Worm (Caenorhabditis elegans): ENCODE data around the gene srw-44.
"Not testable (repeated sequence)": the region's sequence is repeated elsewhere in the genome, so short reads cannot be mapped to it uniquely, and the experiment has no call there.

srw-44 gene

ce11 chrV:16649200-16649599 is 30.9 kb upstream of the srw-44 start, which contains the start of gene W06G6.11:
Gene W06G6.11 (minus strand): TSS chrV:16649300.
- TF ChIP-seq elt-4, ceh-34, zip-5 (tag; optimal IDR thresholded peaks at IDR 0.05): not testable (repeated sequence)

- TF ChIP-seq ceh-22, C08G9.2, pqm-1 (tag; optimal IDR thresholded peaks at IDR 0.05): not testable (repeated sequence)
These were observed 25.8 kb upstream of the srw-44 start, which contains the start of gene W06G6.15 for ce11 chrV:16654242-16654641. Gene W06G6.15 (plus strand): TSS chrV:16654542.

- TF ChIP-seq syd-9, nfya-1, unc-86 (tag; optimal IDR thresholded peaks at IDR 0.05): not testable (repeated sequence)
These were observed 19.3 kb upstream of the srw-44 start, which contains the start of gene Y70C5B.2 for ce11 chrV:16660816-16661215. Gene Y70C5B.2 (minus strand): TSS chrV:16660916.

- no peak for TF ChIP-seq ceh-30 (tag; optimal IDR thresholded peaks at IDR 0.05)
- TF ChIP-seq pha-2 (tag; optimal IDR thresholded peaks at IDR 0.05), result no peak
- TF ChIP-seq zip-5 (tag; optimal IDR thresholded peaks at IDR 0.05), result no peak
- TF ChIP-seq ceh-6 (GFP tag; optimal IDR thresholded peaks at IDR 0.05), result no peak
- no peak for TF ChIP-seq pqm-1 (tag; optimal IDR thresholded peaks at IDR 0.05)
- no peak for TF ChIP-seq nhr-11 (tag; optimal IDR thresholded peaks at IDR 0.05)
- TF ChIP-seq ref-2 (tag; optimal IDR thresholded peaks at IDR 0.05), result no peak
- no peak for TF ChIP-seq hlh-13 (GFP tag; optimal IDR thresholded peaks at IDR 0.05)
- no peak for TF ChIP-seq sox-2 (GFP tag; IDR thresholded peaks at IDR 0.05)
- no peak for TF ChIP-seq rnt-1 (tag; optimal IDR thresholded peaks at IDR 0.05)
- TF ChIP-seq elt-4 (tag; optimal IDR thresholded peaks at IDR 0.05), result no peak
- TF ChIP-seq pha-4 (tag; optimal IDR thresholded peaks at IDR 0.05), result no peak
- no peak for TF ChIP-seq lin-11 (tag; optimal IDR thresholded peaks at IDR 0.05)
- TF ChIP-seq ceh-18 (tag; optimal IDR thresholded peaks at IDR 0.05), result no peak
- no peak for TF ChIP-seq dmd-4 (tag; optimal IDR thresholded peaks at IDR 0.05; ENCODE audit: borderline replicate concordance)
- no peak for TF ChIP-seq unc-3 (GFP tag; conservative IDR thresholded peaks at IDR 0.05)
- TF ChIP-seq unc-3 (tag; optimal IDR thresholded peaks at IDR 0.05), result no peak
- no peak for TF ChIP-seq mec-3 (tag; optimal IDR thresholded peaks at IDR 0.05; ENCODE audit: borderline replicate concordance)
- TF ChIP-seq ceh-2 (tag; optimal IDR thresholded peaks at IDR 0.05), result no peak
These were observed 13.4 kb upstream of the srw-44 start, which contains the start of gene F14F8.14 for ce11 chrV:16666647-16667046. Gene F14F8.14 (minus strand): TSS chrV:16666747.

- TF ChIP-seq pat-9 (tag; optimal IDR thresholded peaks at IDR 0.05) (no peak), mec-3 (tag; optimal IDR thresholded peaks at IDR 0.05; ENCODE audit: borderline replicate concordance) (no peak), gmeb-2 (tag; optimal IDR thresholded peaks at IDR 0.05) (no peak), tbx-2 (tag; optimal IDR thresholded peaks at IDR 0.05) (no peak), syd-9 (tag; optimal IDR thresholded peaks at IDR 0.05) (no peak), T23F11.4 (GFP tag; optimal IDR thresholded peaks at IDR 0.05) (no peak), K02D7.2 (tag; optimal IDR thresholded peaks at IDR 0.05) (no peak), unc-3 (GFP tag; conservative IDR thresholded peaks at IDR 0.05) (no peak), unc-3 (tag; optimal IDR thresholded peaks at IDR 0.05) (no peak), ceh-14 (tag; optimal IDR thresholded peaks at IDR 0.05) (no peak), unc-55 (GFP tag; optimal IDR thresholded peaks at IDR 0.05) (no peak), ceh-30 (tag; optimal IDR thresholded peaks at IDR 0.05) (no peak)
These were observed 11.6 kb upstream of the srw-44 start, which contains the start of gene F14F8.9 for ce11 chrV:16668473-16668872. Gene F14F8.9 (minus strand): TSS chrV:16668573.

- TF ChIP-seq fkh-10 (GFP tag; optimal IDR thresholded peaks at IDR 0.05) (no peak), F13H6.1 (tag; optimal IDR thresholded peaks at IDR 0.05) (no peak), ref-2 (tag; optimal IDR thresholded peaks at IDR 0.05) (no peak), sox-4 (tag; optimal IDR thresholded peaks at IDR 0.05) (no peak)
These were observed 8.9 kb upstream of the srw-44 start, which contains the start of gene str-61 for ce11 chrV:16671190-16671589. Gene str-61 (minus strand): TSS chrV:16671290.

All from whole organism, late embryonic.